Worm (Caenorhabditis elegans) whole organism, early embryonic: ENCODE data around the gene algn-11.

ENCODE experiments used
- B0310.2 ChIP-seq: sonication (generic microtip); optimal IDR thresholded peaks from 2 replicates; lab custom pipeline; 2016; ENCODE audit warnings: mild to moderate bottlenecking, missing genetic modification characterization, missing compliant biosample characterization
- F13C5.2 ChIP-seq: sonication (generic microtip); optimal IDR thresholded peaks from 2 replicates; lab custom pipeline; 2017; ENCODE audit warnings: mild to moderate bottlenecking, missing genetic modification characterization, inconsistent platforms, missing compliant biosample characterization
- aly-1 ChIP-seq: sonication (generic microtip); optimal IDR thresholded peaks from 2 replicates; lab custom pipeline; 2016; ENCODE audit warnings: missing genetic modification characterization, missing compliant biosample characterization
- ama-1 ChIP-seq: fragments of 150-350 bp; optimal IDR thresholded peaks from 2 replicates; lab custom pipeline; 2014
- ceh-13 ChIP-seq: fragments of 200-800 bp; sonication (Bioruptor generic); optimal IDR thresholded peaks from 2 replicates; lab custom pipeline; 2018; ENCODE audit warnings: mild to moderate bottlenecking, missing genetic modification characterization, missing compliant biosample characterization
- ceh-36 ChIP-seq: sonication (generic microtip); optimal IDR thresholded peaks from 2 replicates; lab custom pipeline; 2016; ENCODE audit warnings: missing genetic modification characterization, inconsistent platforms, missing compliant biosample characterization
- ets-7 ChIP-seq: sonication (generic microtip); optimal IDR thresholded peaks from 2 replicates; lab custom pipeline; 2016; ENCODE audit warnings: missing genotype, missing genetic modification characterization, missing compliant biosample characterization
- flt-1 ChIP-seq: fragments of 200-800 bp; sonication (Bioruptor generic); IDR thresholded peaks from 2 replicates; pipeline ENCODE4 v1.3.6; 2022; ENCODE audit warnings: missing genetic modification characterization, missing compliant biosample characterization
- hmbx-1 ChIP-seq: sonication (generic microtip); optimal IDR thresholded peaks from 2 replicates; lab custom pipeline; 2016; ENCODE audit warnings: mild to moderate bottlenecking, missing genetic modification characterization, missing compliant biosample characterization
- hmg-4 ChIP-seq: fragments of 200-800 bp; sonication (Bioruptor generic); optimal IDR thresholded peaks from 2 replicates; lab custom pipeline; 2018; ENCODE audit warnings: mild to moderate bottlenecking, missing genetic modification characterization, missing compliant biosample characterization
- hnd-1 ChIP-seq: sonication (generic microtip); optimal IDR thresholded peaks from 2 replicates; lab custom pipeline; 2016; ENCODE audit warnings: missing genetic modification characterization, missing compliant biosample characterization
- pes-1 ChIP-seq: fragments of 200-800 bp; sonication (Bioruptor generic); IDR thresholded peaks from 2 replicates; pipeline ENCODE4 v1.3.6; 2022; ENCODE audit warnings: missing genetic modification reagents, missing genetic modification characterization, missing compliant biosample characterization
- scrt-1 ChIP-seq: fragments of 200-800 bp; sonication (Bioruptor generic); IDR thresholded peaks from 2 replicates; pipeline ENCODE4 v1.3.6; 2022; ENCODE audit warnings: missing genetic modification characterization, missing compliant biosample characterization
- sea-1 ChIP-seq: fragments of 200-800 bp; sonication (Bioruptor generic); conservative IDR thresholded peaks from 2 replicates; pipeline ENCODE4 v1.3.6; 2022; ENCODE audit warnings: missing genetic modification characterization, missing compliant biosample characterization
- tbx-11 ChIP-seq: fragments of 200-800 bp; sonication (Bioruptor generic); IDR thresholded peaks from 2 replicates; pipeline ENCODE4 v1.3.6; 2022; ENCODE audit warnings: missing genetic modification characterization, missing compliant biosample characterization
- tbx-37 ChIP-seq: fragments of 200-800 bp; sonication (Bioruptor generic); conservative IDR thresholded peaks from 2 replicates; pipeline ENCODE4 v1.3.6; 2022; ENCODE audit warnings: missing genetic modification reagents, missing genetic modification characterization, missing compliant biosample characterization
- tra-4 ChIP-seq: sonication (generic microtip); optimal IDR thresholded peaks from 2 replicates; lab custom pipeline; 2017; ENCODE audit warnings: missing genetic modification characterization, missing compliant biosample characterization

algn-11 gene

ce11 chrIII:7262592-7262991 is 27.8 kb downstream of the algn-11 start:
- TF ChIP-seq ceh-36 (tag; lab: Kevin White, UChicago) (no peak), sea-1 (GFP tag; lab: Robert Waterston, UW) (no peak), F13C5.2 (tag; lab: Kevin White, UChicago) (no peak), hmg-4 (GFP tag; lab: Kevin White, UChicago) (no peak), ceh-13 (GFP tag; lab: Kevin White, UChicago) (no peak)

- TF ChIP-seq F13C5.2 (tag; lab: Kevin White, UChicago): no peak
- TF ChIP-seq pes-1 (GFP tag; lab: Robert Waterston, UW): no peak
- TF ChIP-seq B0310.2: no peak
- TF ChIP-seq tra-4 (tag; lab: Kevin White, UChicago): no peak
- no peak for TF ChIP-seq tbx-37 (GFP tag; lab: Robert Waterston, UW)
- TF ChIP-seq hmbx-1 (tag; lab: Kevin White, UChicago): no peak
- TF ChIP-seq sea-1 (GFP tag; lab: Robert Waterston, UW): no peak
- no peak for TF ChIP-seq ceh-36 (tag; lab: Kevin White, UChicago)
- TF ChIP-seq tbx-11 (GFP tag; lab: Robert Waterston, UW): no peak
- no peak for TF ChIP-seq aly-1 (tag; lab: Kevin White, UChicago)
- TF ChIP-seq ceh-13 (GFP tag; lab: Kevin White, UChicago): no peak
- no peak for TF ChIP-seq scrt-1 (GFP tag; lab: Robert Waterston, UW)
- no peak for TF ChIP-seq hmg-4 (GFP tag; lab: Kevin White, UChicago)
- no peak for TF ChIP-seq ama-1 (lab: Kevin White, UChicago)
- TF ChIP-seq flt-1: no peak
Measured at ce11 chrIII:7258931-7259330, 31.4 kb downstream of the algn-11 start, which contains the start of gene B0361.4. B0361.4 (plus strand) TSS chrIII:7258991.

- no peak for TF ChIP-seq pes-1 (GFP tag; lab: Robert Waterston, UW)
- TF ChIP-seq ceh-13 (GFP tag; lab: Kevin White, UChicago): no peak
- no peak for TF ChIP-seq hnd-1 (tag; lab: Kevin White, UChicago)
- no peak for TF ChIP-seq tbx-11 (GFP tag; lab: Robert Waterston, UW)
- TF ChIP-seq F13C5.2 (tag; lab: Kevin White, UChicago): no peak
- no peak for TF ChIP-seq flt-1
- no peak for TF ChIP-seq sea-1 (GFP tag; lab: Robert Waterston, UW)
- TF ChIP-seq hmbx-1 (tag; lab: Kevin White, UChicago): no peak
- TF ChIP-seq ets-7 (tag; lab: Kevin White, UChicago): no peak
- TF ChIP-seq ceh-36 (tag; lab: Kevin White, UChicago): no peak
- TF ChIP-seq B0310.2: no peak
Measured at ce11 chrIII:7253669-7254068, 36.7 kb downstream of the algn-11 start.

ce11 chrIII:7247740-7248139 is 42.6 kb downstream of the algn-11 start, which contains the start of gene zmp-6:
zmp-6 (minus strand) TSS chrIII:7247840.
- no peak for TF ChIP-seq aly-1 (tag; lab: Kevin White, UChicago)
- TF ChIP-seq hnd-1 (tag; lab: Kevin White, UChicago): no peak
- TF ChIP-seq scrt-1 (GFP tag; lab: Robert Waterston, UW): no peak
- TF ChIP-seq hmg-4 (GFP tag; lab: Kevin White, UChicago): no peak
- no peak for TF ChIP-seq tbx-11 (GFP tag; lab: Robert Waterston, UW)
- TF ChIP-seq sea-1 (GFP tag; lab: Robert Waterston, UW): no peak
- TF ChIP-seq ceh-36 (tag; lab: Kevin White, UChicago): no peak
- TF ChIP-seq tra-4 (tag; lab: Kevin White, UChicago): no peak
- no peak for TF ChIP-seq F13C5.2 (tag; lab: Kevin White, UChicago)
- TF ChIP-seq hmbx-1 (tag; lab: Kevin White, UChicago): no peak
- TF ChIP-seq flt-1: no peak
- no peak for TF ChIP-seq tbx-37 (GFP tag; lab: Robert Waterston, UW)
- TF ChIP-seq ceh-13 (GFP tag; lab: Kevin White, UChicago): no peak

- no peak for TF ChIP-seq tra-4 (tag; lab: Kevin White, UChicago)
- TF ChIP-seq hmg-4 (GFP tag; lab: Kevin White, UChicago): no peak
- TF ChIP-seq tbx-11 (GFP tag; lab: Robert Waterston, UW): no peak
- no peak for TF ChIP-seq aly-1 (tag; lab: Kevin White, UChicago)
- no peak for TF ChIP-seq B0310.2
- no peak for TF ChIP-seq sea-1 (GFP tag; lab: Robert Waterston, UW)
- TF ChIP-seq F13C5.2 (tag; lab: Kevin White, UChicago): no peak
- TF ChIP-seq ama-1 (lab: Kevin White, UChicago): no peak
- TF ChIP-seq ceh-36 (tag; lab: Kevin White, UChicago): no peak
- no peak for TF ChIP-seq ets-7 (tag; lab: Kevin White, UChicago)
- TF ChIP-seq hnd-1 (tag; lab: Kevin White, UChicago): no peak
- TF ChIP-seq hmbx-1 (tag; lab: Kevin White, UChicago): no peak
- TF ChIP-seq pes-1 (GFP tag; lab: Robert Waterston, UW): no peak
- TF ChIP-seq tbx-37 (GFP tag; lab: Robert Waterston, UW): no peak
- no peak for TF ChIP-seq flt-1
- TF ChIP-seq scrt-1 (GFP tag; lab: Robert Waterston, UW): no peak
- TF ChIP-seq ceh-13 (GFP tag; lab: Kevin White, UChicago): no peak
Measured at ce11 chrIII:7246389-7246788, 44.0 kb downstream of the algn-11 start.

ce11 chrIII:7242988-7243387 is 47.4 kb downstream of the algn-11 start, which contains the start of gene osm-10:
osm-10 (plus strand) TSS chrIII:7243280.
- TF ChIP-seq ceh-36 (tag; lab: Kevin White, UChicago) (no peak), hmg-4 (GFP tag; lab: Kevin White, UChicago) (no peak), aly-1 (tag; lab: Kevin White, UChicago) (no peak), F13C5.2 (tag; lab: Kevin White, UChicago) (no peak), tbx-37 (GFP tag; lab: Robert Waterston, UW) (no peak), pes-1 (GFP tag; lab: Robert Waterston, UW) (no peak), scrt-1 (GFP tag; lab: Robert Waterston, UW) (no peak), sea-1 (GFP tag; lab: Robert Waterston, UW) (no peak), flt-1 (no peak), tbx-11 (GFP tag; lab: Robert Waterston, UW) (no peak), hnd-1 (tag; lab: Kevin White, UChicago) (no peak), ets-7 (tag; lab: Kevin White, UChicago) (no peak), ama-1 (lab: Kevin White, UChicago) (no peak), hmbx-1 (tag; lab: Kevin White, UChicago) (no peak), tra-4 (tag; lab: Kevin White, UChicago) (no peak), B0310.2 (no peak), ceh-13 (GFP tag; lab: Kevin White, UChicago) (no peak)
